Fruit fly (Drosophila melanogaster) whole organism, embryonic: ENCODE data around the gene CG12321.

Experiments
- Adf1 ChIP-seq: fragments of 200-800 bp; sonication (Bioruptor generic); IDR thresholded peaks from 2 replicates; pipeline ENCODE4 v1.3.6; 2022; ENCODE audit warnings: missing biosample characterization, missing genetic modification characterization
- Atf6 ChIP-seq: fragments of 200-800 bp; sonication (Bioruptor generic); IDR thresholded peaks from 2 replicates; pipeline ENCODE4 v1.3.6; 2022; ENCODE audit warnings: missing biosample characterization, missing genetic modification characterization
- Bdp1 ChIP-seq: fragments of 200-800 bp; sonication (Bioruptor generic); optimal IDR thresholded peaks from 3 replicates; lab custom pipeline; 2016; ENCODE audit warnings: missing biosample characterization, missing genetic modification characterization
- CG10654 ChIP-seq: fragments of 200-800 bp; sonication (Bioruptor generic); optimal IDR thresholded peaks from 2 replicates; lab custom pipeline; 2016; ENCODE audit warnings: missing biosample characterization, missing genetic modification characterization
- CG11504 ChIP-seq: fragments of 200-800 bp; sonication (Bioruptor generic); optimal IDR thresholded peaks from 3 replicates; lab custom pipeline; 2019; ENCODE audit warnings: missing biosample characterization, mild to moderate bottlenecking, missing genetic modification characterization, moderate library complexity
- CG12104 ChIP-seq: fragments of 200-800 bp; sonication (Bioruptor generic); optimal IDR thresholded peaks from 3 replicates; lab custom pipeline; 2016; ENCODE audit warnings: missing biosample characterization, missing genetic modification characterization
- CG13894 ChIP-seq: fragments of 200-800 bp; sonication (Bioruptor generic); optimal IDR thresholded peaks from 3 replicates; lab custom pipeline; 2018; ENCODE audit warnings: missing biosample characterization, mild to moderate bottlenecking, missing genetic modification characterization, moderate library complexity
- CG15073 ChIP-seq: fragments of 200-800 bp; sonication (Bioruptor generic); optimal IDR thresholded peaks from 2 replicates; lab custom pipeline; 2016; ENCODE audit warnings: missing biosample characterization, missing genetic modification characterization
- CG15479 ChIP-seq: fragments of 200-800 bp; sonication (Bioruptor generic); optimal IDR thresholded peaks from 3 replicates; lab custom pipeline; 2019; ENCODE audit warnings: missing biosample characterization, mild to moderate bottlenecking, missing genetic modification characterization, moderate library complexity
- CG1647 ChIP-seq: fragments of 200-800 bp; sonication (Bioruptor generic); optimal IDR thresholded peaks from 3 replicates; lab custom pipeline; 2016; ENCODE audit warnings: missing biosample characterization, missing genetic modification characterization
- CG17802 ChIP-seq: fragments of 200-800 bp; sonication (Bioruptor generic); optimal IDR thresholded peaks from 2 replicates; lab custom pipeline; 2018; ENCODE audit warnings: missing biosample characterization, mild to moderate bottlenecking, missing genetic modification characterization, moderate library complexity
- CG18599 ChIP-seq: fragments of 200-800 bp; sonication (Bioruptor generic); optimal IDR thresholded peaks from 3 replicates; lab custom pipeline; 2017; ENCODE audit warnings: missing biosample characterization, missing genetic modification characterization, mild to moderate bottlenecking, moderate library complexity, missing genetic modification reagents
- CG2116 ChIP-seq: fragments of 200-800 bp; sonication (Bioruptor generic); optimal IDR thresholded peaks from 3 replicates; lab custom pipeline; 2018; ENCODE audit warnings: missing biosample characterization, mild to moderate bottlenecking, missing genetic modification characterization
- CG2712 ChIP-seq: fragments of 200-800 bp; optimal IDR thresholded peaks from 3 replicates; lab custom pipeline; 2019; ENCODE audit warnings: missing biosample characterization, mild to moderate bottlenecking, missing genetic modification characterization, moderate library complexity
- CG2889 ChIP-seq: fragments of 200-800 bp; sonication (Bioruptor generic); IDR thresholded peaks from 3 replicates; pipeline ENCODE4 v1.3.6; 2022; ENCODE audit warnings: missing biosample characterization, missing genetic modification characterization
- CG3726 ChIP-seq: fragments of 200-800 bp; sonication (Bioruptor generic); IDR thresholded peaks from 3 replicates; pipeline ENCODE4, ENCODE4 v1.3.6; 2022; ENCODE audit warnings: missing biosample characterization, missing genetic modification characterization
- CG42726 ChIP-seq: fragments of 200-800 bp; sonication (Bioruptor generic); IDR thresholded peaks from 2 replicates; pipeline ENCODE4 v1.3.6; 2022; ENCODE audit warnings: missing biosample characterization, missing genetic modification characterization; ENCODE audit not compliant: partially characterized antibody
- CG6175 ChIP-seq: fragments of 200-800 bp; sonication (Bioruptor generic); IDR thresholded peaks from 3 replicates; pipeline ENCODE4 v1.3.6; 2022; ENCODE audit warnings: missing biosample characterization, missing genetic modification characterization
- CG7839 ChIP-seq: fragments of 200-800 bp; sonication (Bioruptor generic); optimal IDR thresholded peaks from 3 replicates; lab custom pipeline; 2018; ENCODE audit warnings: missing biosample characterization, mild to moderate bottlenecking, missing genetic modification characterization, moderate library complexity
- CG9215 ChIP-seq: fragments of 200-800 bp; sonication (Bioruptor generic); IDR thresholded peaks from 2 replicates; pipeline ENCODE4 v1.3.6; 2022; ENCODE audit warnings: missing biosample characterization, missing genetic modification characterization
- CG9437 ChIP-seq: fragments of 200-800 bp; sonication (Bioruptor generic); optimal IDR thresholded peaks from 2 replicates; lab custom pipeline; 2018; ENCODE audit warnings: missing biosample characterization, mild to moderate bottlenecking, missing genetic modification characterization
- CTCF ChIP-seq: fragments of 200-800 bp; sonication (Bioruptor generic); optimal IDR thresholded peaks from 2 replicates; lab custom pipeline; 2017; ENCODE audit warnings: missing biosample characterization, mild to moderate bottlenecking, missing genetic modification characterization, moderate library complexity
- Dip2 ChIP-seq: fragments of 200-800 bp; sonication (Bioruptor generic); IDR thresholded peaks from 2 replicates; pipeline ENCODE4 v1.3.6; 2022; ENCODE audit warnings: missing biosample characterization, missing genetic modification characterization
- Dll ChIP-seq: fragments of 200-800 bp; sonication (Bioruptor generic); IDR thresholded peaks from 4 replicates; pipeline ENCODE4 v1.3.6; 2022; ENCODE audit warnings: missing biosample characterization, missing genetic modification characterization; ENCODE audit not compliant: partially characterized antibody
- Gsc ChIP-seq: fragments of 200-800 bp; sonication (Bioruptor generic); IDR thresholded peaks from 2 replicates; pipeline ENCODE4 v1.3.6; 2022; ENCODE audit warnings: missing biosample characterization, missing genetic modification characterization
- H15 ChIP-seq: fragments of 200-800 bp; sonication (Bioruptor generic); IDR thresholded peaks from 3 replicates; pipeline ENCODE4 v1.3.6; 2022; ENCODE audit warnings: missing biosample characterization, missing genetic modification characterization
- HmgD ChIP-seq: fragments of 200-800 bp; sonication (Bioruptor generic); optimal IDR thresholded peaks from 3 replicates; lab custom pipeline; 2016; ENCODE audit warnings: missing biosample characterization, missing genetic modification characterization
- Hmr ChIP-seq: fragments of 200-800 bp; sonication (Bioruptor generic); optimal IDR thresholded peaks from 3 replicates; lab custom pipeline; 2017; ENCODE audit warnings: mild to moderate bottlenecking, missing biosample characterization, missing genetic modification reagents, missing genetic modification characterization
- Hr3 ChIP-seq: fragments of 200-800 bp; sonication (Bioruptor generic); optimal IDR thresholded peaks from 3 replicates; lab custom pipeline; 2016; ENCODE audit warnings: missing biosample characterization, missing genetic modification characterization
- MTF-1 ChIP-seq: fragments of 200-800 bp; sonication (Bioruptor generic); optimal IDR thresholded peaks from 2 replicates; lab custom pipeline; 2018; ENCODE audit warnings: missing biosample characterization, mild to moderate bottlenecking, missing genetic modification characterization, borderline replicate concordance
- NFAT ChIP-seq: fragments of 200-800 bp; sonication (Bioruptor generic); IDR thresholded peaks from 2 replicates; pipeline ENCODE4 v1.3.6; 2022; ENCODE audit warnings: missing biosample characterization, missing genetic modification characterization
- Neu2 ChIP-seq: fragments of 200-800 bp; sonication (Bioruptor generic); optimal IDR thresholded peaks from 3 replicates; lab custom pipeline; 2016; ENCODE audit warnings: missing biosample characterization, missing genetic modification characterization, borderline replicate concordance
- NfI ChIP-seq: fragments of 200-800 bp; sonication (Bioruptor generic); optimal IDR thresholded peaks from 3 replicates; lab custom pipeline; 2018; ENCODE audit warnings: missing biosample characterization, mild to moderate bottlenecking, missing genetic modification characterization, moderate library complexity
- Sin3A ChIP-seq: fragments of >200 bp; optimal IDR thresholded peaks from 2 replicates; lab custom pipeline; 2018
- Spps ChIP-seq: fragments of 200-800 bp; sonication (Bioruptor generic); optimal IDR thresholded peaks from 2 replicates; lab custom pipeline; 2018; ENCODE audit warnings: missing biosample characterization, mild to moderate bottlenecking, missing genetic modification characterization
- al ChIP-seq: fragments of 200-800 bp; sonication (Bioruptor generic); IDR thresholded peaks from 2 replicates; pipeline ENCODE4 v1.3.6; 2022; ENCODE audit warnings: missing biosample characterization, missing genetic modification characterization
- ap ChIP-seq: fragments of 200-800 bp; sonication (Bioruptor generic); IDR thresholded peaks from 2 replicates; pipeline ENCODE4 v1.3.6; 2022; ENCODE audit warnings: missing biosample characterization, missing genetic modification characterization
- bsh ChIP-seq, 2 experiments: fragments of 200-800 bp; sonication (Bioruptor generic); optimal IDR thresholded peaks; 2 replicates each; lab custom pipeline; 2017 to 2018; ENCODE audit warnings: mild to moderate bottlenecking in 2 of 2, missing biosample characterization in 2 of 2, missing genetic modification characterization in 2 of 2, moderate library complexity in 1 of 2
- caup ChIP-seq: fragments of 200-800 bp; sonication (Bioruptor generic); optimal IDR thresholded peaks from 3 replicates; lab custom pipeline; 2017; ENCODE audit warnings: missing biosample characterization, mild to moderate bottlenecking, missing genetic modification characterization, moderate library complexity; ENCODE audit not compliant: severe bottlenecking
- chn ChIP-seq: fragments of 200-800 bp; sonication (Bioruptor generic); optimal IDR thresholded peaks from 2 replicates; lab custom pipeline; 2016; ENCODE audit warnings: missing biosample characterization, missing genetic modification characterization
- ems ChIP-seq: fragments of 200-800 bp; sonication (Bioruptor generic); optimal IDR thresholded peaks from 3 replicates; lab custom pipeline; 2016; ENCODE audit warnings: missing biosample characterization, missing genetic modification characterization
- eve ChIP-seq, 2 experiments: fragments of >200 bp; optimal IDR thresholded peaks; 2 replicates each; lab custom pipeline; 2017; ENCODE audit warnings: missing biosample characterization in 2 of 2, missing genetic modification characterization in 2 of 2
- gcm ChIP-seq: fragments of 200-800 bp; sonication (Bioruptor generic); optimal IDR thresholded peaks from 2 replicates; lab custom pipeline; 2019; ENCODE audit warnings: missing biosample characterization, mild to moderate bottlenecking, missing genetic modification characterization, moderate library complexity
- grn ChIP-seq: fragments of 200-800 bp; sonication (Bioruptor generic); optimal IDR thresholded peaks from 3 replicates; lab custom pipeline; 2017; ENCODE audit warnings: missing biosample characterization, missing genetic modification characterization
- her ChIP-seq: fragments of 200-800 bp; sonication (Bioruptor generic); optimal IDR thresholded peaks from 2 replicates; lab custom pipeline; 2016; ENCODE audit warnings: missing biosample characterization, missing genetic modification characterization
- mam ChIP-seq: fragments of 200-800 bp; sonication (Bioruptor generic); optimal IDR thresholded peaks from 3 replicates; lab custom pipeline; 2016; ENCODE audit warnings: missing biosample characterization, missing genetic modification characterization
- psq ChIP-seq: fragments of 200-800 bp; sonication (Bioruptor generic); optimal IDR thresholded peaks from 2 replicates; lab custom pipeline; 2017; ENCODE audit warnings: missing biosample characterization, missing genetic modification characterization
- row ChIP-seq: fragments of 200-800 bp; sonication (Bioruptor generic); IDR thresholded peaks from 3 replicates; pipeline ENCODE4 v1.3.6; 2022; ENCODE audit warnings: missing biosample characterization, missing genetic modification characterization
- sd ChIP-seq: fragments of 200-800 bp; sonication (Bioruptor generic); optimal IDR thresholded peaks from 3 replicates; lab custom pipeline; 2018; ENCODE audit warnings: missing biosample characterization, mild to moderate bottlenecking, missing genetic modification characterization, moderate library complexity
- sisA ChIP-seq: fragments of 200-800 bp; sonication (Bioruptor generic); IDR thresholded peaks from 2 replicates; pipeline ENCODE4 v1.3.6; 2022; ENCODE audit warnings: missing biosample characterization, missing genetic modification characterization
- sob ChIP-seq: fragments of 200-800 bp; sonication (Bioruptor generic); IDR thresholded peaks from 2 replicates; pipeline ENCODE4 v1.3.6; 2022; ENCODE audit warnings: missing biosample characterization, missing genetic modification characterization
- tio ChIP-seq: fragments of 200-800 bp; sonication (Bioruptor generic); optimal IDR thresholded peaks from 2 replicates; lab custom pipeline; 2017; ENCODE audit warnings: missing biosample characterization, missing genetic modification characterization, inconsistent platforms
- z ChIP-seq: fragments of 200-800 bp; sonication (Bioruptor generic); IDR thresholded peaks from 3 replicates; pipeline ENCODE4 v1.3.6; 2022; ENCODE audit warnings: missing biosample characterization, missing genetic modification characterization

The CG12321 gene

dm6 chr3R:18168398-18168797, 20.1 kb downstream of the CG12321 start:
- no peak for TF ChIP-seq Atf6
- TF ChIP-seq al (GFP tag; lab: Robert Waterston, UW): no peak
- TF ChIP-seq CG1647 (GFP tag; lab: Kevin White, UChicago): no peak
- TF ChIP-seq caup: no peak
- no peak for TF ChIP-seq eve (GFP tag; optimal IDR thresholded peaks at IDR 0.05; lab: Kevin White, UChicago)
- TF ChIP-seq CG7839 (tag; lab: Kevin White, UChicago): peak; percentile 23
- 0 out of 2 replicates have a peak, but pooled peaks have one; percentile 11 for TF ChIP-seq CG9215 (GFP tag; lab: Robert Waterston, UW)
- TF ChIP-seq Neu2 (GFP tag; lab: Kevin White, UChicago): no peak
- TF ChIP-seq CG9437 (GFP tag; lab: Kevin White, UChicago): no peak
- TF ChIP-seq CG3726 (GFP tag; lab: Robert Waterston, UW): no peak
- no peak for TF ChIP-seq CG10654
- peak; percentile 38 for TF ChIP-seq Hmr
- TF ChIP-seq sob (GFP tag; lab: Robert Waterston, UW): peak; percentile 54
- no peak for TF ChIP-seq grn (GFP tag; lab: Kevin White, UChicago)
- TF ChIP-seq CTCF (GFP tag; lab: Kevin White, UChicago): peak; percentile 56
- no peak for TF ChIP-seq sd
- no peak for TF ChIP-seq HmgD (GFP tag; lab: Kevin White, UChicago)
- TF ChIP-seq CG11504 (tag; lab: Kevin White, UChicago): peak; percentile 97
- no peak for TF ChIP-seq Bdp1 (GFP tag; lab: Kevin White, UChicago)
- peak; percentile 34 for TF ChIP-seq her (GFP tag; lab: Kevin White, UChicago)
- no peak for TF ChIP-seq Adf1 (GFP tag; lab: Robert Waterston, UW)
- TF ChIP-seq CG15479: no peak
- TF ChIP-seq Spps: no peak
- TF ChIP-seq ems (GFP tag; lab: Kevin White, UChicago): no peak
- peak; percentile 19 for TF ChIP-seq chn (GFP tag; lab: Kevin White, UChicago)
- no peak for TF ChIP-seq CG2889 (GFP tag; lab: Robert Waterston, UW)
- peak; percentile 10 for TF ChIP-seq CG13894 (tag; lab: Kevin White, UChicago)
- no peak for TF ChIP-seq sisA (GFP tag; lab: Robert Waterston, UW)
- TF ChIP-seq CG18599 (GFP tag; lab: Kevin White, UChicago): peak; percentile 65
- no peak for TF ChIP-seq Dip2 (GFP tag; lab: Robert Waterston, UW)
- TF ChIP-seq gcm (GFP tag; lab: Kevin White, UChicago): no peak
- TF ChIP-seq Gsc (GFP tag; lab: Robert Waterston, UW): no peak
- no peak for TF ChIP-seq ap (GFP tag; lab: Robert Waterston, UW)
- TF ChIP-seq CG42726: no peak
- no peak for TF ChIP-seq CG15073 (GFP tag; lab: Kevin White, UChicago)
- peak in 1 of 2 experiments; percentile 12 for TF ChIP-seq bsh (GFP tag; optimal IDR thresholded peaks at IDR 0.05; lab: Kevin White, UChicago)
- TF ChIP-seq CG17802 (tag; lab: Kevin White, UChicago): no peak
- TF ChIP-seq CG2116 (GFP tag; lab: Kevin White, UChicago): peak; percentile 24
- TF ChIP-seq Dll (GFP tag; lab: Robert Waterston, UW): peak; percentile 47; the same call in 1 of the 4 replicates
- TF ChIP-seq tio (GFP tag; lab: Kevin White, UChicago): no peak
- TF ChIP-seq Sin3A (lab: Kevin White, UChicago): no peak
- TF ChIP-seq row (GFP tag; lab: Robert Waterston, UW): peak; percentile 63
- TF ChIP-seq psq (GFP tag; lab: Kevin White, UChicago): no peak
- 0 out of 3 replicates have a peak, but pooled peaks have one; percentile 25 for TF ChIP-seq CG6175 (GFP tag; lab: Robert Waterston, UW)
- peak; percentile 45 for TF ChIP-seq NfI (GFP tag; lab: Kevin White, UChicago)
- no peak for TF ChIP-seq CG2712 (tag; lab: Kevin White, UChicago)
- no peak for TF ChIP-seq MTF-1 (GFP tag; lab: Kevin White, UChicago)
- peak; percentile 21 for TF ChIP-seq mam (GFP tag; lab: Kevin White, UChicago)
- no peak for TF ChIP-seq Hr3
- TF ChIP-seq z (GFP tag; lab: Robert Waterston, UW): no peak
- no peak for TF ChIP-seq H15 (GFP tag; lab: Robert Waterston, UW)
- TF ChIP-seq NFAT: peak; percentile 69
- TF ChIP-seq CG12104: no peak
